Worm (Caenorhabditis elegans) whole organism, mixed stage, embryonic: ENCODE measurements around the gene F53C11.1.

ENCODE experiments used
- ceh-43 ChIP-seq: fragments of 200-800 bp; sonication (Bioruptor generic); optimal IDR thresholded peaks from 2 replicates; lab custom pipeline; 2018; ENCODE audit warnings: mild to moderate bottlenecking, missing genetic modification characterization, moderate library complexity, missing compliant biosample characterization
- ceh-83 ChIP-seq: fragments of 200-800 bp; sonication (Bioruptor generic); optimal IDR thresholded peaks from 2 replicates; lab custom pipeline; 2018; ENCODE audit warnings: mild to moderate bottlenecking, missing genetic modification characterization, missing compliant biosample characterization
- elt-1 ChIP-seq: sonication (generic microtip); optimal IDR thresholded peaks from 2 replicates; lab custom pipeline; 2017; ENCODE audit warnings: missing genetic modification characterization, mild to moderate bottlenecking, missing compliant biosample characterization, antibody characterized with exemption, moderate library complexity, borderline replicate concordance; ENCODE audit not compliant: insufficient read depth
- ham-2 ChIP-seq: fragments of 200-800 bp; sonication (Bioruptor generic); optimal IDR thresholded peaks from 2 replicates; lab custom pipeline; 2018; ENCODE audit warnings: mild to moderate bottlenecking, missing genetic modification characterization, missing compliant biosample characterization
- mab-5 ChIP-seq: fragments of 150-350 bp; optimal IDR thresholded peaks from 2 replicates; lab custom pipeline; 2014; ENCODE audit warnings: missing biosample characterization, missing genetic modification characterization
- mep-1 ChIP-seq: fragments of 150-350 bp; optimal IDR thresholded peaks from 2 replicates; lab custom pipeline; 2017; ENCODE audit warnings: missing biosample characterization, missing genetic modification reagents, missing genetic modification characterization, inconsistent platforms
- nhr-2 ChIP-seq: fragments of 150-350 bp; optimal IDR thresholded peaks from 2 replicates; lab custom pipeline; 2014; ENCODE audit warnings: missing biosample characterization, missing genetic modification characterization
- nhr-237 ChIP-seq: fragments of 150-350 bp; optimal IDR thresholded peaks from 2 replicates; lab custom pipeline; 2014; ENCODE audit warnings: missing biosample characterization, missing genetic modification characterization
- pha-4 ChIP-seq: fragments of 150-350 bp; optimal IDR thresholded peaks from 2 replicates; lab custom pipeline; 2018; ENCODE audit warnings: missing biosample characterization, missing genetic modification reagents, missing genetic modification characterization
- sem-2 ChIP-seq: fragments of 200-800 bp; sonication (Bioruptor generic); optimal IDR thresholded peaks from 2 replicates; lab custom pipeline; 2018; ENCODE audit warnings: mild to moderate bottlenecking, missing genetic modification characterization, missing compliant biosample characterization

- TF ChIP-seq mep-1 (no peak), elt-1 (tag; lab: Kevin White, UChicago) (no peak), pha-4 (tag; lab: Kevin White, UChicago) (no peak), ceh-83 (GFP tag; lab: Kevin White, UChicago) (no peak), ham-2 (no peak), mab-5 (tag; lab: Kevin White, UChicago) (no peak), nhr-2 (tag; lab: Kevin White, UChicago) (no peak), sem-2 (GFP tag; lab: Kevin White, UChicago) (no peak), nhr-237 (tag; lab: Kevin White, UChicago) (no peak), ceh-43 (GFP tag; lab: Kevin White, UChicago) (no peak)
Observed at ce11 chrV:13751811-13752210, 23.8 kb upstream of the F53C11.1 start, which contains the start of gene cld-9.
